Fruit fly (Drosophila melanogaster) whole organism, embryonic: Measurements from ENCODE around the gene CG43407.

Experiments used
- Atf6 ChIP-seq: fragments of 200-800 bp; sonication (Bioruptor generic); IDR thresholded peaks from 2 replicates; pipeline ENCODE4 v1.3.6; 2022; ENCODE audit warnings: missing biosample characterization, missing genetic modification characterization
- B-H2 ChIP-seq: fragments of 200-800 bp; sonication (Bioruptor generic); optimal IDR thresholded peaks from 2 replicates; lab custom pipeline; 2018; ENCODE audit warnings: missing biosample characterization, mild to moderate bottlenecking, missing genetic modification characterization
- BtbVII ChIP-seq: fragments of 200-800 bp; sonication (Bioruptor generic); optimal IDR thresholded peaks from 3 replicates; lab custom pipeline; 2017; ENCODE audit warnings: missing biosample characterization, mild to moderate bottlenecking, missing genetic modification characterization
- CG10209 ChIP-seq: fragments of 200-800 bp; sonication (Bioruptor generic); optimal IDR thresholded peaks from 3 replicates; lab custom pipeline; 2017; ENCODE audit warnings: missing biosample characterization, mild to moderate bottlenecking, missing genetic modification characterization, missing genetic modification reagents
- CG10366 ChIP-seq: fragments of 200-800 bp; sonication (Bioruptor generic); IDR thresholded peaks from 2 replicates; pipeline ENCODE4 v1.3.6; 2022; ENCODE audit warnings: missing biosample characterization, missing genetic modification characterization
- CG10543 ChIP-seq: fragments of 200-800 bp; sonication (Bioruptor generic); optimal IDR thresholded peaks from 3 replicates; lab custom pipeline; 2017; ENCODE audit warnings: missing biosample characterization, mild to moderate bottlenecking, missing genetic modification characterization, moderate library complexity
- CG10959 ChIP-seq: fragments of 200-800 bp; sonication (Bioruptor generic); IDR thresholded peaks from 2 replicates; pipeline ENCODE4 v1.3.6; 2022; ENCODE audit warnings: missing biosample characterization, missing genetic modification characterization
- CG11504 ChIP-seq: fragments of 200-800 bp; sonication (Bioruptor generic); optimal IDR thresholded peaks from 3 replicates; lab custom pipeline; 2019; ENCODE audit warnings: missing biosample characterization, mild to moderate bottlenecking, missing genetic modification characterization, moderate library complexity
- CG1233 ChIP-seq: fragments of 200-800 bp; sonication (Bioruptor generic); optimal IDR thresholded peaks from 4 replicates; lab custom pipeline; 2018; ENCODE audit warnings: missing biosample characterization, mild to moderate bottlenecking, missing genetic modification characterization
- CG14667 ChIP-seq: fragments of 200-800 bp; sonication (Bioruptor generic); IDR thresholded peaks from 2 replicates; pipeline ENCODE4 v1.3.6; 2022; ENCODE audit warnings: missing biosample characterization, missing genetic modification characterization
- CG14860 ChIP-seq: fragments of 200-800 bp; sonication (Bioruptor generic); IDR thresholded peaks from 3 replicates; pipeline ENCODE4 v1.3.6; 2022; ENCODE audit warnings: missing biosample characterization, missing genetic modification characterization; ENCODE audit not compliant: partially characterized antibody
- CG1529 ChIP-seq: fragments of 200-800 bp; sonication (Bioruptor generic); optimal IDR thresholded peaks from 3 replicates; lab custom pipeline; 2018; ENCODE audit warnings: missing biosample characterization, missing genetic modification characterization
- CG16815 ChIP-seq: fragments of 200-800 bp; sonication (Bioruptor generic); optimal IDR thresholded peaks from 3 replicates; lab custom pipeline; 2017; ENCODE audit warnings: missing biosample characterization, mild to moderate bottlenecking, missing genetic modification characterization
- CG17568 ChIP-seq: fragments of 200-800 bp; sonication (Bioruptor generic); optimal IDR thresholded peaks from 2 replicates; lab custom pipeline; 2018; ENCODE audit warnings: missing biosample characterization, mild to moderate bottlenecking, missing genetic modification characterization, moderate library complexity
- CG17612 ChIP-seq: fragments of 200-800 bp; sonication (Bioruptor generic); IDR thresholded peaks from 2 replicates; pipeline ENCODE4 v1.3.6; 2022; ENCODE audit warnings: missing biosample characterization, missing genetic modification characterization
- CG30020 ChIP-seq: fragments of 200-800 bp; optimal IDR thresholded peaks from 2 replicates; lab custom pipeline; 2019; ENCODE audit warnings: missing biosample characterization, mild to moderate bottlenecking, missing genetic modification characterization, moderate library complexity
- CG34224 ChIP-seq: fragments of 200-800 bp; sonication (Bioruptor generic); IDR thresholded peaks from 3 replicates; pipeline ENCODE4 v1.3.6; 2022; ENCODE audit warnings: missing biosample characterization, missing genetic modification characterization; ENCODE audit not compliant: partially characterized antibody
- CG4424 ChIP-seq: fragments of 200-800 bp; sonication (Bioruptor generic); optimal IDR thresholded peaks from 3 replicates; lab custom pipeline; 2016; ENCODE audit warnings: missing biosample characterization, missing genetic modification characterization
- CG6689 ChIP-seq: fragments of 200-800 bp; sonication (Bioruptor generic); IDR thresholded peaks from 2 replicates; pipeline ENCODE4 v1.3.6; 2022; ENCODE audit warnings: missing biosample characterization, missing genetic modification characterization
- CG6813 ChIP-seq: fragments of 200-800 bp; sonication (Bioruptor generic); optimal IDR thresholded peaks from 2 replicates; lab custom pipeline; 2017; ENCODE audit warnings: missing biosample characterization, missing genetic modification characterization, mild to moderate bottlenecking, moderate library complexity, missing genetic modification reagents
- CG9727 ChIP-seq: fragments of 200-800 bp; sonication (Bioruptor generic); optimal IDR thresholded peaks from 3 replicates; lab custom pipeline; 2017; ENCODE audit warnings: missing biosample characterization, mild to moderate bottlenecking, missing genetic modification characterization
- D ChIP-seq, 2 experiments: fragments of 200-800 bp in 1 of 2; fragments of >200 bp in 1 of 2; sonication (Bioruptor generic) in 1 of 2; optimal IDR thresholded peaks; 2 replicates in 1 of 2; 3 replicates in 1 of 2; lab custom pipeline; 2017; ENCODE audit warnings: mild to moderate bottlenecking in 1 of 2, missing biosample characterization in 1 of 2, missing genetic modification characterization in 1 of 2, missing genetic modification reagents in 1 of 2
- Dp ChIP-seq: fragments of 200-800 bp; sonication (Bioruptor generic); optimal IDR thresholded peaks from 2 replicates; lab custom pipeline; 2018; ENCODE audit warnings: missing biosample characterization, mild to moderate bottlenecking, missing genetic modification characterization, moderate library complexity
- Dref ChIP-seq: fragments of 200-800 bp; sonication (Bioruptor generic); IDR thresholded peaks from 2 replicates; pipeline ENCODE4 v1.3.6; 2022; ENCODE audit warnings: missing biosample characterization, missing genetic modification characterization
- ERR ChIP-seq: fragments of 200-800 bp; sonication (Bioruptor generic); optimal IDR thresholded peaks from 2 replicates; lab custom pipeline; 2016; ENCODE audit warnings: missing biosample characterization, missing genetic modification characterization
- H15 ChIP-seq: fragments of 200-800 bp; sonication (Bioruptor generic); IDR thresholded peaks from 3 replicates; pipeline ENCODE4 v1.3.6; 2022; ENCODE audit warnings: missing biosample characterization, missing genetic modification characterization
- H2.0 ChIP-seq: fragments of 200-800 bp; sonication (Bioruptor generic); IDR thresholded peaks from 2 replicates; pipeline ENCODE4 v1.3.6; 2022; ENCODE audit warnings: missing biosample characterization, missing genetic modification characterization
- HLH54F ChIP-seq: fragments of 200-800 bp; sonication (Bioruptor generic); optimal IDR thresholded peaks from 3 replicates; lab custom pipeline; 2016; ENCODE audit warnings: missing biosample characterization, missing genetic modification characterization
- ase ChIP-seq: fragments of 200-800 bp; sonication (Bioruptor generic); IDR thresholded peaks from 3 replicates; pipeline ENCODE4 v1.3.6; 2022; ENCODE audit warnings: missing biosample characterization, missing genetic modification characterization
- br ChIP-seq: fragments of >200 bp; optimal IDR thresholded peaks from 2 replicates; lab custom pipeline; 2017
- cato ChIP-seq: fragments of 200-800 bp; sonication (Bioruptor generic); optimal IDR thresholded peaks from 2 replicates; lab custom pipeline; 2016; ENCODE audit warnings: missing biosample characterization, missing genetic modification characterization, borderline replicate concordance
- disco-r ChIP-seq: fragments of 200-800 bp; sonication (Bioruptor generic); optimal IDR thresholded peaks from 2 replicates; lab custom pipeline; 2016; ENCODE audit warnings: missing biosample characterization, missing genetic modification characterization
- dm ChIP-seq: fragments of 200-800 bp; sonication (Bioruptor generic); optimal IDR thresholded peaks from 3 replicates; lab custom pipeline; 2016; ENCODE audit warnings: missing biosample characterization, missing genetic modification characterization
- dysf ChIP-seq: fragments of 200-800 bp; sonication (Bioruptor generic); IDR thresholded peaks from 3 replicates; pipeline ENCODE4 v1.3.6; 2022; ENCODE audit warnings: missing biosample characterization, missing genetic modification characterization
- fd96Cb ChIP-seq: fragments of 200-800 bp; sonication (Bioruptor generic); optimal IDR thresholded peaks from 2 replicates; lab custom pipeline; 2018; ENCODE audit warnings: missing biosample characterization, mild to moderate bottlenecking, missing genetic modification characterization, moderate library complexity
- hb ChIP-seq: fragments of 200-800 bp; sonication (Bioruptor generic); IDR thresholded peaks from 3 replicates; pipeline ENCODE4 v1.3.6; 2022; ENCODE audit warnings: missing biosample characterization, missing genetic modification characterization; ENCODE audit not compliant: partially characterized antibody
- hkb ChIP-seq, 2 experiments: fragments of 200-800 bp in 1 of 2; fragments of >200 bp in 1 of 2; sonication (Bioruptor generic) in 1 of 2; IDR thresholded peaks in 1 of 2; optimal IDR thresholded peaks in 1 of 2; 2 replicates each; pipeline versions ENCODE4 v1.3.6 to Lab custom; 2017 to 2022; ENCODE audit warnings: missing biosample characterization in 1 of 2, missing genetic modification characterization in 1 of 2
- lov ChIP-seq, 2 experiments: fragments of 200-800 bp in 1 of 2; fragments of >200 bp in 1 of 2; sonication (Bioruptor generic) in 1 of 2; IDR thresholded peaks in 1 of 2; optimal IDR thresholded peaks in 1 of 2; 2 replicates in 1 of 2; 3 replicates in 1 of 2; pipeline versions ENCODE4 v1.3.6 to Lab custom; 2017 to 2022; ENCODE audit warnings: missing biosample characterization in 1 of 2, missing genetic modification characterization in 1 of 2
- org-1 ChIP-seq: fragments of 200-800 bp; sonication (Bioruptor generic); optimal IDR thresholded peaks from 2 replicates; lab custom pipeline; 2017; ENCODE audit warnings: missing biosample characterization, missing genetic modification characterization
- ranshi ChIP-seq: fragments of 200-800 bp; sonication (Bioruptor generic); IDR thresholded peaks from 2 replicates; pipeline ENCODE4 v1.3.6; 2022; ENCODE audit warnings: missing biosample characterization, missing genetic modification characterization
- schlank ChIP-seq: fragments of 200-800 bp; sonication (Bioruptor generic); optimal IDR thresholded peaks from 2 replicates; lab custom pipeline; 2018; ENCODE audit warnings: missing biosample characterization, mild to moderate bottlenecking, missing genetic modification characterization
- ssp ChIP-seq: fragments of 200-800 bp; sonication (Bioruptor generic); IDR thresholded peaks from 2 replicates; pipeline ENCODE4 v1.3.6; 2022; ENCODE audit warnings: missing biosample characterization, missing genetic modification characterization
- trh ChIP-seq: fragments of 200-800 bp; sonication (Bioruptor generic); optimal IDR thresholded peaks from 2 replicates; lab custom pipeline; 2016; ENCODE audit warnings: missing biosample characterization, missing genetic modification characterization
- vnd ChIP-seq: fragments of 200-800 bp; sonication (Bioruptor generic); IDR thresholded peaks from 3 replicates; pipeline ENCODE4 v1.3.6; 2022; ENCODE audit warnings: missing biosample characterization, missing genetic modification characterization; ENCODE audit not compliant: partially characterized antibody
- z ChIP-seq: fragments of 200-800 bp; sonication (Bioruptor generic); IDR thresholded peaks from 3 replicates; pipeline ENCODE4 v1.3.6; 2022; ENCODE audit warnings: missing biosample characterization, missing genetic modification characterization
- zen ChIP-seq: fragments of 200-800 bp; sonication (Bioruptor generic); optimal IDR thresholded peaks from 3 replicates; lab custom pipeline; 2018; ENCODE audit warnings: missing biosample characterization, mild to moderate bottlenecking, missing genetic modification characterization, moderate library complexity

The CG43407 gene

dm6 chr3L:19062472-19063409 lies 9.6 kb upstream of the CG43407 start, which contains the start of the genes Ugt316A1 and Sfxn2 (continued):
- peak; percentile 98 for TF ChIP-seq hkb (optimal IDR thresholded peaks at IDR 0.05; lab: Kevin White, UChicago)
- no peak for TF ChIP-seq hkb (GFP tag; IDR thresholded peaks at IDR 0.05; lab: Robert Waterston, UW)
- TF ChIP-seq CG34224 (GFP tag; lab: Robert Waterston, UW), result no peak
- no peak for TF ChIP-seq CG17612 (GFP tag; lab: Robert Waterston, UW)
- TF ChIP-seq B-H2 (GFP tag; lab: Kevin White, UChicago), result peak; percentile 12
- no peak; the same call in 1 of the 2 replicates for TF ChIP-seq CG6689 (GFP tag; lab: Robert Waterston, UW)
- no peak for TF ChIP-seq trh (GFP tag; lab: Kevin White, UChicago)
- TF ChIP-seq CG9727 (GFP tag; lab: Kevin White, UChicago), result peak; percentile 29
- no peak for TF ChIP-seq D (optimal IDR thresholded peaks at IDR 0.05; lab: Kevin White, UChicago)
- no peak for TF ChIP-seq D (GFP tag; optimal IDR thresholded peaks at IDR 0.05; lab: Kevin White, UChicago)
- TF ChIP-seq lov (optimal IDR thresholded peaks at IDR 0.05; lab: Kevin White, UChicago), result no peak
- TF ChIP-seq lov (GFP tag; IDR thresholded peaks at IDR 0.05; lab: Robert Waterston, UW), result no peak
- TF ChIP-seq fd96Cb (tag; lab: Kevin White, UChicago), result no peak
- TF ChIP-seq HLH54F, result no peak
- peak; percentile 39; the same call in 1 of the 2 replicates for TF ChIP-seq ssp (GFP tag; lab: Robert Waterston, UW)
- peak; percentile 12 for TF ChIP-seq CG6813 (GFP tag; lab: Kevin White, UChicago)
- TF ChIP-seq dysf, result 0 out of 3 replicates have a peak, but pooled peaks have one; percentile 47
- no peak for TF ChIP-seq br (lab: Kevin White, UChicago)
- peak; percentile 18; the same call in 1 of the 2 replicates for TF ChIP-seq CG10366 (GFP tag; lab: Robert Waterston, UW)
- TF ChIP-seq CG11504 (tag; lab: Kevin White, UChicago), result peak; percentile 66
- TF ChIP-seq H2.0 (GFP tag; lab: Robert Waterston, UW), result peak; percentile 7; the same call in 1 of the 2 replicates
- no peak for TF ChIP-seq org-1 (GFP tag; lab: Kevin White, UChicago)
- TF ChIP-seq ERR, result no peak
- TF ChIP-seq ranshi (GFP tag; lab: Robert Waterston, UW), result 0 out of 2 replicates have a peak, but pooled peaks have one; percentile 43
- peak; percentile 39 for TF ChIP-seq CG4424 (GFP tag; lab: Kevin White, UChicago)
- no peak for TF ChIP-seq CG14860 (GFP tag; lab: Robert Waterston, UW)
- TF ChIP-seq z (GFP tag; lab: Robert Waterston, UW), result 0 out of 3 replicates have a peak, but pooled peaks have one; percentile 21
- no peak for TF ChIP-seq Atf6 (GFP tag; lab: Robert Waterston, UW)
- TF ChIP-seq ase (GFP tag; lab: Robert Waterston, UW), result 0 out of 3 replicates have a peak, but pooled peaks have one; percentile 21
- TF ChIP-seq vnd (GFP tag; lab: Robert Waterston, UW), result no peak
- no peak for TF ChIP-seq cato (GFP tag; lab: Kevin White, UChicago)
- peak; percentile 21 for TF ChIP-seq zen
- peak; percentile 3 for TF ChIP-seq CG16815 (GFP tag; lab: Kevin White, UChicago)
- TF ChIP-seq CG1233, result no peak
- TF ChIP-seq CG10959, result 0 out of 2 replicates have a peak, but pooled peaks have one; percentile 31
- TF ChIP-seq schlank (tag; lab: Kevin White, UChicago), result no peak
- peak; percentile 25 for TF ChIP-seq dm (GFP tag; lab: Kevin White, UChicago)
- peak; percentile 14 for TF ChIP-seq BtbVII (GFP tag; lab: Kevin White, UChicago)
- TF ChIP-seq CG14667 (GFP tag; lab: Robert Waterston, UW), result no peak
- no peak for TF ChIP-seq Dref (GFP tag; lab: Robert Waterston, UW)
- no peak for TF ChIP-seq disco-r (GFP tag; lab: Kevin White, UChicago)
- TF ChIP-seq CG10543 (GFP tag; lab: Kevin White, UChicago), result no peak
- no peak for TF ChIP-seq hb
- peak; percentile 11 for TF ChIP-seq CG30020 (tag; lab: Kevin White, UChicago)
- peak; percentile 38; the same call in 1 of the 3 replicates for TF ChIP-seq H15 (GFP tag; lab: Robert Waterston, UW)
- TF ChIP-seq CG1529 (GFP tag; lab: Kevin White, UChicago), result no peak
- peak; percentile 26 for TF ChIP-seq CG10209
- TF ChIP-seq CG17568 (GFP tag; lab: Kevin White, UChicago), result peak; percentile 40
- TF ChIP-seq Dp (GFP tag; lab: Kevin White, UChicago), result peak; percentile 63
